Fruit fly (Drosophila melanogaster) Kc167 (cell line): ENCODE results near the gene Ipp.

ENCODE experiments used
- Myc ChIP-seq: fragments of >200 bp; optimal IDR thresholded peaks from 2 replicates; lab custom pipeline; 2017; ENCODE audit warnings: missing external identifiers
- ttk ChIP-seq: sonication (Bioruptor generic); optimal IDR thresholded peaks from 2 replicates; lab custom pipeline; 2017; ENCODE audit warnings: missing external identifiers

DNA sequence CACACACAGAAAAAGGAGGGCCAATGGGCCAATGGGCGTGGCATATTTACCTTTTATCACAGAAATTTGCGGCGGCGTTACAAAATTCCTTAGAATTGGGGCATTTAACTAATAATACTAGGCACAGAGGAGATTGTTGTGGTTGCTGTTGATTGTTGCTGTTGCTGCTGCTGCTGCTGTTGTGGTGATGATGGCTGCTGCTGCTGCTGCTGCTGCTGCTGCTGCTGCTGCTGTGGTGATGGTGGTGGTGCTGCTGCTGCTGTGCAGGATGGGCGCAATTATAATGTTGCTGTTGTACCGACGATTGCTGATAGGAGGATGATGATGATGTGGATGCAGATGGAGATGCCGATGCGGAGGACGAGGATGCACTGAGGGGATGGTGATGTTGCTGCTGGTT is 23.0 kb downstream of the Ipp start:
- TF ChIP-seq Myc (lab: Kevin White, UChicago) (no peak), ttk (lab: Kevin White, UChicago) (no peak)
